Worm (Caenorhabditis elegans): ENCODE results near the gene ZK418.10.

DNA sequence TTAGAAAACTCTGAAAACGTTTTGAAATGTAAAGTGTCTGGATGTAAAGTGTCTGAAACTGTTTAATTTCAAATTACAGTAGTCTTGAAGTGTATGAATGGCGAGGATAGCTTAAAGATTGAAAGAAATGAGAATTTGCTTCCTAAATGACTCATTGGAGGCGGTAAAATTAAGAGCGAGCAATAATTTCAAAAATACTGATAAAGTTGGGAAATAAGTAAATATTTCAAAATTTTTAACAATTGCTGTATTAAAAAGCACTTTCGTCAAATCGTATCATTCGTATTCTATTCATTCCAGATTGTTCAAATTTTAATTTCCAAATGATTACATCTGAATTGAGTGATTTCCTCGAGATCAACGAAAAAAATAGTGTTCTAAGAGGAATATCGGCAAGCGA is 33.9 kb upstream of the ZK418.10 start, which contains the start of gene B0280.2:
- TF ChIP-seq unc-62 (GFP tag; optimal IDR thresholded peaks at IDR 0.05) (no peak), nhr-11 (tag; optimal IDR thresholded peaks at IDR 0.05) (no peak), ztf-11 (tag; optimal IDR thresholded peaks at IDR 0.05) (no peak), ceh-16 (tag; optimal IDR thresholded peaks at IDR 0.05) (no peak), ztf-4 (tag; optimal IDR thresholded peaks at IDR 0.05) (no peak), blmp-1 (tag; optimal IDR thresholded peaks at IDR 0.05; ENCODE audit: insufficient read depth) (no peak), egl-27 (tag; optimal IDR thresholded peaks at IDR 0.05) (no peak), nhr-12 (tag; optimal IDR thresholded peaks at IDR 0.05) (no peak), lsy-2 (tag; optimal IDR thresholded peaks at IDR 0.05) (no peak)

All from whole organism, L2 larva.